Fruit fly (Drosophila melanogaster) Kc167 (cell line): Measurements from ENCODE around the gene Rpp14a.

Experiments
- Myc ChIP-seq: fragments of >200 bp; optimal IDR thresholded peaks from 2 replicates; lab custom pipeline; 2017; ENCODE audit warnings: missing external identifiers
- Sin3A ChIP-seq: fragments of >200 bp; optimal IDR thresholded peaks from 2 replicates; lab custom pipeline; 2018; ENCODE audit warnings: missing external identifiers
- h ChIP-seq: fragments of >200 bp; optimal IDR thresholded peaks from 3 replicates; lab custom pipeline; 2018; ENCODE audit warnings: missing external identifiers
- insv ChIP-seq: fragments of >200 bp; optimal IDR thresholded peaks from 3 replicates; lab custom pipeline; 2018; ENCODE audit warnings: missing external identifiers
- psq ChIP-seq: fragments of >200 bp; optimal IDR thresholded peaks from 2 replicates; lab custom pipeline; 2017; ENCODE audit warnings: missing external identifiers
- ttk ChIP-seq: sonication (Bioruptor generic); optimal IDR thresholded peaks from 2 replicates; lab custom pipeline; 2017; ENCODE audit warnings: missing external identifiers

Gene Rpp14a

DNA sequence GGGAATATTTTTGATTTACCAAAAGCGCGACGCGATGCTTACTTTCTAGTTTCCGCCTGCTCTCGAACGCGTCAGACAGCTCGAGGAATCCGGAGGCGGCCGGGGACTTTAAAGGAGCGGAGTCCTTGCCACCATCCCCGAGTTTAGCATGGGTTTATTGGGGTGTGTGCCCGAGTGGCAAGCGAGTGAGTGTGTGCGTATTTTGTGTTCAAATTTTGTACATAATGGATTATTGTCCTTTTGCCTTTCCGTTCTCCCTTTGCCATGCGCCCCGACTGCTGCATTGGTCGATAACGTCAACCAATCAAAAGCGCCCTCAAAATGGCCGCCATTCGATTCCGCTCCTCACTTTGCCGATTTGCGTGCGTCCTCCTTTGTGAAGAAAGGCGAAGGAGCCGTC is 26.6 kb upstream of the Rpp14a start:
- TF ChIP-seq Myc (lab: Kevin White, UChicago) (no peak), insv (lab: Kevin White, UChicago) (no peak), h (lab: Kevin White, UChicago) (no peak), Sin3A (lab: Kevin White, UChicago) (no peak), psq (lab: Kevin White, UChicago) (no peak), ttk (no peak)

DNA sequence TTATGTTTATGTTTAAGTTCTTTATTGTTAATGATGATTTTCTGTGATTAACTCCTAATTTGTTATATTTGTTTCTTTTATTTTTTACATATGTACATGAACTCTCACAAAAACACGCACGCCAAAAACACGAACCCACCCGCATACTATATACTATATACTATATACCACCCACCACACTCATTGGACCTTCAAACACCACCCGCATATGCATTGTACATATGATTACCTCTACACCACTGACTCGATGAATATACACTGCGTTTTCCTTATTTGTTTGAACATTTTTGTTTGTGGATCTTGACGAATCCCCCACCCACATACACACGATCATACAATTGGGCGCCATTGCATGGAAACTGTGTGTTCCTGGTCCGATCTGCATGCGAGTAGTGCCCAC is 24.4 kb upstream of the Rpp14a start:
- no peak for TF ChIP-seq Myc (lab: Kevin White, UChicago)
- TF ChIP-seq Sin3A (lab: Kevin White, UChicago), result no peak
- TF ChIP-seq h (lab: Kevin White, UChicago), result no peak
- TF ChIP-seq insv (lab: Kevin White, UChicago), result no peak
- TF ChIP-seq ttk, result no peak
- TF ChIP-seq psq (lab: Kevin White, UChicago), result no peak

DNA sequence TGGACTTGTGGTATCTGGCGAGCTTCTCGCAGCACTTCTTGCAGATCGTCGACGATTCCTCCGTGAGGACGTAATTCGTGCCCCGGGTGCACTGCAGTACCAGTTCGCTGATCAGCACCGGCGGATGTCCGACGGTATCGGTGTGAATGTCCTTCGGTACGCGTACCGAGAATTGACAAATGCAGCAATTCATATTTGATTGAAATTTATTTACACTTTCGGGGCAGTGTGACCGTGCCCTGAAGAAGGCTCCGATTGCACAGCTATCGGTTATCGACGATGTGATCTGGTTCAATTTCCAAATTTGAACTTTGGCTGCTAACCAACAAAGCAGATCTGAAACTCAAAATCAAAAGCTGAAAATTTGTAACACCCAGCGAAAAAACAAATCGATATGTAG is 20.1 kb upstream of the Rpp14a start, which contains the start of gene ZIPIC:
ZIPIC (minus strand) TSS at position 262 of the 400 bp plus-strand sequence.
- TF ChIP-seq h (lab: Kevin White, UChicago) (no peak), ttk (no peak), Myc (lab: Kevin White, UChicago) (no peak), insv (lab: Kevin White, UChicago) (no peak), Sin3A (lab: Kevin White, UChicago) (no peak), psq (lab: Kevin White, UChicago) (no peak)

DNA sequence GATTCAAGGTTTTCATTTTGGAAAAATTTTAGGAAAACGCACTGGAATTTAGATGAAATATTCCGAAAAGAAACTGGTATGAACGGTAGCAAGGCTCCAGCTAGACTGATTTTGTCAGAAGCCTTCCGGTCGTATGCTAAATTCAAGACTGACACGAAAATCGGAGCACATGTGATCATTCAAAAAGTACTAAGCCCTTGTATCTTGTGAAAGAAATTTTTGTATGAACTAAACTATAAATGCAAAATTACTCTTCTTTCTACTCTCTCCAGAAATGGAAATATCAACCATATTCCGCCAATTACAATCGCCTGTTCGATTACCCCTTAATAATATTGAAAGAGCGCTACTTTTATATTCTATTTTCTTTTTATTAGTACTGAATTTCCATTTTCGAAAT is 19.0 kb upstream of the Rpp14a start, which contains the start of gene ocn:
ocn (minus strand) TSS at position 101 of the 400 bp plus-strand sequence.
- no peak for TF ChIP-seq Myc (lab: Kevin White, UChicago)
- TF ChIP-seq ttk, result no peak
- no peak for TF ChIP-seq h (lab: Kevin White, UChicago)
- TF ChIP-seq Sin3A (lab: Kevin White, UChicago), result no peak
- TF ChIP-seq insv (lab: Kevin White, UChicago), result no peak
- TF ChIP-seq psq (lab: Kevin White, UChicago), result no peak

DNA sequence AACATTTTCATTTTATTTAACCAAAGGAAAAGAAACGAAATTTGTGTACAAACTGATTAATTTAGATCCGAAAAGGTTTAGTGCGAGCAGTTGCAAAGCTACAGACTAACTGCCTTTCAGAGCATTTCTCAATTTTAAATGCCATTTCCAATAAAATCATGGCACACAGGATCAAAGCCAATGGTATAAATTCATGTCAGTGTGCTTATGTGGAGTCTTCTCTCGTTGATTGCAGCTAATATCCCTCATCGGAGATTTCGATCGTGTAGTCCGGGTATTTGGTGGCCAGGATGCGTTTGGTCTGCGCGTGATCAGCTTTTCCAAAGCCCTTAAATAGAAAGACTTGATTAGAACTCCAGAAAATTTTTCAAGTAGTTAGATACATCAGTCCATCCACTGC is 18.0 kb upstream of the Rpp14a start, which contains the start of gene janB:
janB (minus strand) TSS at position 101 of the 400 bp plus-strand sequence.
- TF ChIP-seq h (lab: Kevin White, UChicago) (no peak), psq (lab: Kevin White, UChicago) (no peak), Sin3A (lab: Kevin White, UChicago) (no peak), insv (lab: Kevin White, UChicago) (no peak), Myc (lab: Kevin White, UChicago) (no peak)

DNA sequence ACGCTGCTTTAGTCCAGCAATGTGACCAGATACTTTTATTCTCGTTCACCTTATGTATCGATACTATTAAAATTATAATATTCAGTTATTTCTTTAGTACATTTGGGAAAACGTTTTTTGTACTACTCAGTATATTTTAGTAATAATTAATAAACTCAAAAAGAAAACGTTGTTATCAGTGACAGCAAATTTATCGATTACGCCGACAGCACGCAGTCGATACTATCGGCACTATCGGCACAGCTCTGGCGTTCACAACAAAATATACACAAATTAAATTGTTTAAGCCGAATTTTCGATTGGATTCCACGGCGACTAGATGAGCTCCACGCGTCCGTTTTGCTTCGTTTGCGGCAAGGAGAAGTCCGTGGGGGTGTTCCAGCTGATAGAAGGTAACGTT is 17.2 kb upstream of the Rpp14a start, which contains the start of the genes janA, Sry-alpha and Sry-beta:
janA (minus strand) TSS at position 40 of the 400 bp plus-strand sequence.
Sry-alpha (plus strand) TSS at position 226 of the 400 bp plus-strand sequence.
Sry-beta (plus strand) TSS at position 226 of the 400 bp plus-strand sequence.
- TF ChIP-seq Myc (lab: Kevin White, UChicago) (no peak), insv (lab: Kevin White, UChicago) (no peak), Sin3A (lab: Kevin White, UChicago) (no peak), psq (lab: Kevin White, UChicago) (no peak), h (lab: Kevin White, UChicago) (no peak), ttk (no peak)

DNA sequence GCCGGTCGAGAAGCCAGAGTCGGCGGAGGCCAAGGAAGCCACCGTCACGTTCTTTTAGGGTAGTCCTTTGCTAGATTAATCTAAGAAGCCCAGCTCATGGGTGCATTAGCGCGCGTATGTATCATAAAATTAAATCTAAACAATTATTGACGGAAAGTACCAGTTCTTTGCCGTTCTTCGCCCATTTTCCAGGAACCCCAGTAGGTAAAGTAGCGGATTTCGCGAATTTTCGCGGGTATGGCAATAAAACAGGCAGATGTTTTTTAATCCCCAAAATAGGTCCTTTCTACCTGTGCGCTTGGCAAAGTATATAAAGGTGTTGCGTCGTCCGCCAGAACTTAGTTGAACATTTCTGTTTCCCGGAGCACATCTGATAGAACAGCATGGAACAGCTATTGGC is 15.8 kb upstream of the Rpp14a start:
- TF ChIP-seq Sin3A (lab: Kevin White, UChicago), result no peak
- TF ChIP-seq Myc (lab: Kevin White, UChicago), result no peak
- no peak for TF ChIP-seq psq (lab: Kevin White, UChicago)
- TF ChIP-seq h (lab: Kevin White, UChicago), result no peak
- TF ChIP-seq insv (lab: Kevin White, UChicago), result no peak

DNA sequence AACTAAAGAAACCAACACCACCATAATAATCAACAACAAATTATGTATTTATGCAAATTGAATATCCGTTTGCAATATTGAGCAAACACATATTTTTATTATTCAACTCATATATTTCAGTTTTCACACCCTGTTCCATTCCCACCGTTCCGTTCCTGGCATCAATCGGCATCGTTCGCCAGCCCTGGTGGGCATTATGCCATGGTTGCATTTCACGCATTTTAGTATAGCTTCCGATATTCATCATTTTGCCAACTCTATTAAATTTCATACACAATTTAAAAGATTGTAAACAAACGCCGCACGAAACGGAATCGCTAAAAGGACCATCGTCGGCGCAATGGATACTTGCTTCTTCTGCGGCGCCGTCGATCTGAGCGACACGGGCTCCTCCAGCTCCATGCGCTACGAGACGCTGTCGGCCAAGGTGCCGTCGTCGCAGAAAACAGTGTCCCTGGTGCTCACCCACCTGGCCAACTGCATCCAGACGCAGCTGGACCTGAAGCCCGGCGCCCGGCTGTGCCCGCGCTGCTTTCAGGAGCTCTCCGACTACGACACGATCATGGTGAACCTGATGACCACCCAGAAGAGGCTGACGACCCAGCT is 13.4 kb upstream of the Rpp14a start, which contains the start of gene Sry-delta:
Sry-delta (plus strand) TSS at position 203 of the 606 bp plus-strand sequence.
- TF ChIP-seq psq (lab: Kevin White, UChicago) (no peak), insv (lab: Kevin White, UChicago) (no peak), Sin3A (lab: Kevin White, UChicago) (no peak), ttk (no peak), Myc (lab: Kevin White, UChicago) (no peak), h (lab: Kevin White, UChicago) (no peak)

DNA sequence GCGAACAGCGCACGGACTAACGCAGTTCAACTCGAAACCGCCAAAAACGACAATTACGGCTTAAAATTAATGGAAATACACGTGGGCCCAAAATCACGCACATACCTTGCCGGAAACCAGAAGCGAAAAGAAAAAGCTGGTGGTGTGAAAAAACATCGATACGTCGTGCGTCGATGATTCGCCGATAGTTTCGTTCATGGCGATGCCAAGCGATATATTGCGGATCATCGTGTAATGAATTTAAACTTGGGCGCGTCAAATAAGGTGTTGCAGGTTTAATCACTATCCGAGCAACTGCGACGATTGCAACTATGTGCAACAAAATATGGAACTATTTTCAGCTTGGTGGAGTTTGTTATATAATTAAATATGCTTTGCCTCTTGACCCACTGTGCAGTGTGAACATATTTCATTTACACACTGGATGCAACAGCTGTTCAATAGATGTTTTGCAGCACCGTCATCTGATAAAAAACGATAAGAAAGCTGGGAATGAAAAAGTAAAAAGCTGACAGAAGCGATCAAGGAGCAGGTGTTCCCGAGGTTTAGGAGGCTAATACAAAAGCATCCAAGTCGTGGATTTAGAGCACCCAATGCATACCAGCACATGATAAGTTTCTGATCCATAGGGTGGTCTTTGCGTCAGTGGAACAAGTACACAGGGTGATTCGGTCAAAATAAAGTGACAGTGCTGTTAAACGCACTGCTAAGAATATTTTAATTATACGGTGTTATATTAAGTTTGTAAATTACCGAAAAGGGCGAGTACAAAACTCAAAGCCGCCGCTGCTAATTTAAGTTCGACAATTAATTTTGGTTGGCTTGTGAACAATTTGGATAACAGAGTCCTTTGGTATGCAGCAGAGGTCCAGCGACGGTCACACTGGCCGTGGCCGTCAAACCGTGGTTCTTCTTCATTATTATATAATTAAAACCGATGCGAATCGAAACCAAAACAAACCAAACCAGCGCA is 10.3 kb upstream of the Rpp14a start, which contains the start of the genes RpL32 and CG7943:
RpL32 (minus strand) TSS at position 133 of the 973 bp plus-strand sequence.
CG7943 (plus strand) TSS at position 442 of the 973 bp plus-strand sequence.
- TF ChIP-seq Myc (lab: Kevin White, UChicago) (no peak), ttk (no peak), psq (lab: Kevin White, UChicago) (no peak), insv (lab: Kevin White, UChicago) (no peak), Sin3A (lab: Kevin White, UChicago) (no peak), h (lab: Kevin White, UChicago) (no peak)

DNA sequence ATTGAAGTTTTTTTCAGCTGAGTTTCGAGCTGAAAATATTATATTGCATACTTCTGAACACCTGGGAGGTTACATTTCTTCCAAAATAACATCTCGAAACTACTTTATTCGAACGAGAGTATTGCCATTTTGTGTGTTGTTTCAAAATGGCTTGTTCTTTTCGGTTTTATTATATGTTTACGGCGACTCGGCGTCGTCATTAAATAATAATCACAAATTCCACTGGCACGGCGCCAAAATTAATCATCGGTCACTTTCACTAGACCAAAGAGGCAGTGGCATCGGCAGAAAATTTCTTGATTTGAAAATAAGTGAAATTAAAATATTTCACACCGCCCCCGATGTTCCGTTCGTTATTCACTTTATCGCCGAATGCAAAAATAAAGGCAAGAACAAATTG is 6.2 kb upstream of the Rpp14a start:
- TF ChIP-seq h (lab: Kevin White, UChicago) (no peak), ttk (no peak), psq (lab: Kevin White, UChicago) (no peak), Myc (lab: Kevin White, UChicago) (no peak), Sin3A (lab: Kevin White, UChicago) (no peak), insv (lab: Kevin White, UChicago) (no peak)

DNA sequence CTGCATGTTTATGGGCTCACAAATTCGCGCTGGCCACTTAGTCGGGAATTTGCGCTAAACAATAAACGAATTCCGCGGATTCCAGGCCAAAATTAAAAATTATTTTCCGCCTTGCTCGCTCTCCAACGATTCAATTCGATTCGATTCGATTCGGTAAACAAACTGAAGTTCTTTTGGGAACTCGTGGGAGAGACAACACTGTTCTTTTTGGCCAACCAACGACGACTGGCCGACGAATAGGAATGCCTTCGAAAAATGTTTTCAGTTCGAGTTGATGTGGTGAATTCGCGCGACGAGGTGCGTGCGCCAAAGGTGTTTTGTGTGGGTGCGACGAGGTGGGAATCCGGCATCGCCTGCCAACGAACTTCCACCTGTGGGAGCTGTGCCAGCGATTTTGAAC is 4.7 kb upstream of the Rpp14a start, which contains the start of gene CG15528:
CG15528 (minus strand) TSS at position 180 of the 400 bp plus-strand sequence.
- TF ChIP-seq ttk, result no peak
